Worm (Caenorhabditis elegans): ENCODE data around the gene ubh-2.

The ubh-2 gene

DNA sequence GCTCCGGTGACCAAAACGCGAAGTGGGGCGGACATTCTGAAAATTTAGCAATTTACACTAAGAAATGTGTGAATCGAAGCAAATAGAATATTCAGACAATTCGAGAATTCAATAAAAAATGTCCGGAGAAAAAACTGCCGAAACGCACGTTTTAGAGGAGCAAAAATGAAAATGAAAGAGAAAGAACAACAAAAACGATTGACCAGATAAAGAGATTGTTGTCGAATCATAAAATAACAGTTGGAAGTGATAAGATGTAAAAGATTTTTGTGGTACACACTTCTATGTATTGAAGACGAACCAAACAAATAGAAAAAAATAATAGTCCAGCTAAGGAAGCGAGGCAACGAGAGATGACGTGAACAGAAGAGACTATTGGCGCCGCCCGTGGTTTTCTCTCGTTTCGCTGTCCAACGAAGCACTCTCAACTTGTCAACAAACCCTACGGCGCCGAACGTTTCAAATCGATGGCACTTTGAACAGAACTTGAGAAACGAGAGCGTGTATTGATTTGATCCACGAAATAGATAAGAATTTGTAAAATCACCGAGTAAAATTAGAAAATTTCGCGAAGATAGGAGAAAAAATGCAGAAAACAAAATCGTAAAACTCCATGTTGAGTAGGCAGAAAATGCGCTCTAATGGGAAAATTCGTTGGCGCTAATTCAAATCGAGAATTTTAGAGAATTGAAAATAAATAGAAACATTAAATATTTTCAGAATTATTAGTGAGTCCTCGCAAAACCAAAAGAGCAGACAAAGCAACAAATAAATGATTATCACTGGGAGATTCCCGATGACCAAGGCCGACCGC is 7.1 kb upstream of the ubh-2 start, which contains the start of gene mdh-1 (continued):
- TF ChIP-seq grh-1 (GFP tag; IDR thresholded peaks at IDR 0.05) (no peak), ztf-4 (tag; optimal IDR thresholded peaks at IDR 0.05) (no peak), fkh-10 (GFP tag; optimal IDR thresholded peaks at IDR 0.05) (no peak), efl-3 (GFP tag; optimal IDR thresholded peaks at IDR 0.05) (no peak), nhr-28 (tag; optimal IDR thresholded peaks at IDR 0.05) (no peak), egl-27 (tag; optimal IDR thresholded peaks at IDR 0.05) (peak in 1 of 2 experiments; percentile 25), zag-1 (tag; optimal IDR thresholded peaks at IDR 0.05) (no peak), nhr-11 (tag; optimal IDR thresholded peaks at IDR 0.05) (no peak), nhr-47 (tag; optimal IDR thresholded peaks at IDR 0.05) (peak; percentile 13)

DNA sequence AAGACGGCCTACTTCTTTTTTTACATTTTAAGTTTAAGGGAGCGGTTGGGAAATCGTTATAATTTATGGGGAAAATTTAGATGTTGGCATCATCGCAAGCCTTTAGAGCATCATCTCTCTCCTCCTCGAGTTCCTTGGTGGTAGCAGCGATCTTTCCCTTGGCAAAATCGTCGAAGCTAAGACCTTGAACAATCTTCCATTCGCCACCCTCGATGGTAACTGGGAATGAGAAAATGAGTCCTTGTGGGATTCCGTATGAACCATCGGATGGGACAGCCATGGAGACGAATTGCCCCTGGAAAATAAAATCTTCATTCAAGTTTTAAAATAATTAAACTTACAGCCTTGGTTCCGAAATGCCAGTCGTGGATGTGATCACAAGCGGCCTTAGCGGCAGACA is 5.7 kb upstream of the ubh-2 start:
- TF ChIP-seq F16B12.6 (tag; optimal IDR thresholded peaks at IDR 0.05) (no peak), ama-1 (optimal IDR thresholded peaks at IDR 0.05) (no peak), mab-9 (GFP tag; IDR thresholded peaks at IDR 0.05) (no peak), xbp-1 (tag; optimal IDR thresholded peaks at IDR 0.05) (no peak), unc-62 (GFP tag; optimal IDR thresholded peaks at IDR 0.05) (no peak), efl-3 (GFP tag; optimal IDR thresholded peaks at IDR 0.05) (no peak), zag-1 (tag; optimal IDR thresholded peaks at IDR 0.05) (no peak), pax-3 (tag; optimal IDR thresholded peaks at IDR 0.05) (no peak), ces-1 (GFP tag; optimal IDR thresholded peaks at IDR 0.05) (no peak), lir-3 (tag; optimal IDR thresholded peaks at IDR 0.05; ENCODE audit: poor library complexity) (no peak), ceh-63 (GFP tag; optimal IDR thresholded peaks at IDR 0.05) (no peak), irx-1 (tag; optimal IDR thresholded peaks at IDR 0.05) (no peak), C16A3.4 (tag; optimal IDR thresholded peaks at IDR 0.05) (no peak), lsy-2 (tag; optimal IDR thresholded peaks at IDR 0.05) (no peak), snu-23 (GFP tag; optimal IDR thresholded peaks at IDR 0.05) (no peak), sup-37 (GFP tag; optimal IDR thresholded peaks at IDR 0.05) (no peak), lin-35 (GFP tag; optimal IDR thresholded peaks at IDR 0.05) (no peak), jun-1 (tag; optimal IDR thresholded peaks at IDR 0.05) (no peak), nhr-19 (GFP tag; conservative IDR thresholded peaks at IDR 0.05) (no peak)

DNA sequence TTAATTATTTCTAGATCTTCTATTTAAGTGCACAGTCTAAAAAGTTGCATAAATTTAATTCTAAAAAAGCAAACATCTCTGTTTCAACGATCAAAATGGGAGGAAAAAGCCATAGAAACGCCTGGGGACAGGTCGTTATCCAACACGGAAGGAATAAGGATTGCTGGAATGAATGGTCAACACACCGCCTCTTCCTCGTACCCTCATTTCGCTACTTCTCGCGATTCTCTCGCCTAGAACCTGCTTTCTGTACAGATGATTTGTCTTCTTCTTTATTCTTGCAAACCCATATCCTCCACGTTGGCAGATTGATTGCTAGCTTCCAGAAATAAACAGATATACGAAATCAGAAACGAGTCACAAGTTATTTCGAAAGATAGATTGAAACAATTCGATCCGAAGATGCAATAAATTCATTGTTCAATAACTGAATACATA is 5.3 kb upstream of the ubh-2 start, which contains the start of gene dpy-11:
Gene dpy-11 (minus strand): TSS at position 354 of the 438 bp plus-strand sequence.
- TF ChIP-seq hlh-17 (GFP tag; optimal IDR thresholded peaks at IDR 0.05; ENCODE audit: borderline replicate concordance) = no peak
- TF ChIP-seq mef-2 (tag; optimal IDR thresholded peaks at IDR 0.05) = no peak
- no peak for TF ChIP-seq unc-30 (tag; optimal IDR thresholded peaks at IDR 0.05)
- no peak for TF ChIP-seq zag-1 (tag; optimal IDR thresholded peaks at IDR 0.05)
- TF ChIP-seq nhr-85 (tag) = peak; percentile 70
- TF ChIP-seq lsy-2 (tag; optimal IDR thresholded peaks at IDR 0.05) = no peak
- peak; percentile 60 for TF ChIP-seq ztf-4 (tag; optimal IDR thresholded peaks at IDR 0.05)
- TF ChIP-seq nhr-47 (tag; optimal IDR thresholded peaks at IDR 0.05) = peak; percentile 13
- no peak for TF ChIP-seq zip-4 (GFP tag; optimal IDR thresholded peaks at IDR 0.05)
- TF ChIP-seq unc-62 (GFP tag; optimal IDR thresholded peaks at IDR 0.05) = no peak
- TF ChIP-seq fkh-4 (tag; optimal IDR thresholded peaks at IDR 0.05; ENCODE audit: borderline replicate concordance) = no peak
- no peak for TF ChIP-seq efl-1 (optimal IDR thresholded peaks at IDR 0.05)
- peak in 1 of 2 experiments; percentile 89 for TF ChIP-seq efl-1 (GFP tag; optimal IDR thresholded peaks at IDR 0.05 in 1 of 2)
- TF ChIP-seq nhr-12 (tag; optimal IDR thresholded peaks at IDR 0.05) = no peak
- peak; percentile 92 for TF ChIP-seq ama-1 (optimal IDR thresholded peaks at IDR 0.05)
- TF ChIP-seq elt-3 (tag; optimal IDR thresholded peaks at IDR 0.05) = peak in 2 of 6 experiments; percentile 12 to 43
- TF ChIP-seq tbx-2 (tag; optimal IDR thresholded peaks at IDR 0.05) = no peak
- TF ChIP-seq nhr-19 (GFP tag; conservative IDR thresholded peaks at IDR 0.05) = peak; percentile 44; the same call in 1 of the 2 replicates
- peak; percentile 38 for TF ChIP-seq blmp-1 (tag; optimal IDR thresholded peaks at IDR 0.05)
- TF ChIP-seq nhr-90 (tag; optimal IDR thresholded peaks at IDR 0.05; ENCODE audit: poor library complexity) = peak; percentile 44
- peak in 1 of 2 experiments; percentile 12 for TF ChIP-seq lin-35 (GFP tag; optimal IDR thresholded peaks at IDR 0.05)
- peak; percentile 64 for TF ChIP-seq nhr-71 (tag; optimal IDR thresholded peaks at IDR 0.05)
- peak; percentile 23 for TF ChIP-seq rnt-1 (tag; optimal IDR thresholded peaks at IDR 0.05)
- no peak for TF ChIP-seq irx-1 (tag; optimal IDR thresholded peaks at IDR 0.05)
- TF ChIP-seq aly-2 (tag; optimal IDR thresholded peaks at IDR 0.05) = peak; percentile 77
- peak in 1 of 3 experiments; percentile 11 for TF ChIP-seq ceh-82 (tag; optimal IDR thresholded peaks at IDR 0.05)
- TF ChIP-seq swsn-7 (tag; optimal IDR thresholded peaks at IDR 0.05) = peak; percentile 24
- TF ChIP-seq fkh-10 (GFP tag; optimal IDR thresholded peaks at IDR 0.05) = no peak
- 0 out of 2 replicates have a peak, but pooled peaks have one; percentile 33 for TF ChIP-seq grh-1 (GFP tag; IDR thresholded peaks at IDR 0.05)
- TF ChIP-seq lir-3 (tag; optimal IDR thresholded peaks at IDR 0.05; ENCODE audit: poor library complexity) = peak; percentile 30
- TF ChIP-seq snu-23 (GFP tag; optimal IDR thresholded peaks at IDR 0.05) = peak; percentile 65
- TF ChIP-seq mab-9 (GFP tag; IDR thresholded peaks at IDR 0.05) = no peak
- TF ChIP-seq lin-14 (GFP tag; optimal IDR thresholded peaks at IDR 0.05) = peak; percentile 39

All from whole organism, L1 larva.